Fruit fly (Drosophila melanogaster): ENCODE data around the gene Pss.

DNA sequence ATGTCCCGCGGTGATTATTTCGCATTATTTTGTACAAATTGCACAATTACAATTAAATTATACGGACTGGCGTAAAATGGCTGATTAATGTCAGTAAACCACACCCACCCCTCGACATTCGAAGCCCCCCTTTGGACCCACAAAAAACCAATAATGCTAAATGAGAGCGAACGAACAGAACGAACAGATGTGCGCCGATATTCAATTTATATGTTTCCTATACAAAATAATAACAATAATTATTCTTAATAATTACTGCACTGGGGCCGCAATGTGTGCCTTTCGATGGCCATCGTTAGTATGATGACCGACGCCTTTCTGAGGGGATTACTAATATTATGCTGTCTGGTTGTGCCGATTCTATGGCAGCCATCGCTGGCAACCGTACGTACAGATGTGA is 7.4 kb upstream of the Pss start, which contains the start of gene CG13250:
- TF ChIP-seq pan (optimal IDR thresholded peaks at IDR 0.05) (no peak), Dll (optimal IDR thresholded peaks at IDR 0.05) (no peak), usp (GFP tag; optimal IDR thresholded peaks at IDR 0.05) (no peak), CG8478 (optimal IDR thresholded peaks at IDR 0.05) (no peak), psq (optimal IDR thresholded peaks at IDR 0.05) (no peak)

All from whole organism.